Fruit fly (Drosophila melanogaster) whole organism, prepupa: ENCODE data around the gene CG31019.

Experiments
- Blimp-1 ChIP-seq: fragments of 200-800 bp; sonication (Bioruptor generic); optimal IDR thresholded peaks from 3 replicates; lab custom pipeline; 2017; ENCODE audit warnings: missing biosample characterization, missing genetic modification characterization, mild to moderate bottlenecking, moderate library complexity, missing genetic modification reagents
- CG10631 ChIP-seq: fragments of 200-800 bp; sonication (Bioruptor generic); optimal IDR thresholded peaks from 2 replicates; lab custom pipeline; 2016; ENCODE audit warnings: missing biosample characterization, missing genetic modification characterization
- CG10669 ChIP-seq: fragments of 200-800 bp; sonication (Bioruptor generic); optimal IDR thresholded peaks from 3 replicates; lab custom pipeline; 2018; ENCODE audit warnings: missing biosample characterization, mild to moderate bottlenecking, missing genetic modification characterization, moderate library complexity
- CG11294 ChIP-seq: fragments of 200-800 bp; sonication (Bioruptor generic); IDR thresholded peaks from 2 replicates; pipeline ENCODE4 v1.3.6; 2022; ENCODE audit warnings: missing biosample characterization, missing genetic modification characterization
- CG11762 ChIP-seq: fragments of 200-800 bp; sonication (Bioruptor generic); optimal IDR thresholded peaks from 3 replicates; lab custom pipeline; 2016; ENCODE audit warnings: missing biosample characterization, missing genetic modification characterization; ENCODE audit not compliant: insufficient read depth
- CG15336 ChIP-seq: fragments of 200-800 bp; sonication (Bioruptor generic); IDR thresholded peaks from 2 replicates; pipeline ENCODE4 v1.3.6; 2022; ENCODE audit warnings: missing biosample characterization, missing genetic modification characterization
- CG1621 ChIP-seq: fragments of 200-800 bp; sonication (Bioruptor generic); optimal IDR thresholded peaks from 3 replicates; lab custom pipeline; 2018; ENCODE audit warnings: missing biosample characterization, mild to moderate bottlenecking, missing genetic modification characterization
- CG16779 ChIP-seq: fragments of 200-800 bp; sonication (Bioruptor generic); optimal IDR thresholded peaks from 3 replicates; lab custom pipeline; 2017; ENCODE audit warnings: missing biosample characterization, mild to moderate bottlenecking, missing genetic modification characterization
- CG32006 ChIP-seq: fragments of 200-800 bp; sonication (Bioruptor generic); optimal IDR thresholded peaks from 3 replicates; lab custom pipeline; 2017; ENCODE audit warnings: missing biosample characterization, mild to moderate bottlenecking, missing genetic modification characterization
- CG6276 ChIP-seq: fragments of 200-800 bp; sonication (Bioruptor generic); optimal IDR thresholded peaks from 2 replicates; lab custom pipeline; 2017; ENCODE audit warnings: missing biosample characterization, mild to moderate bottlenecking, missing genetic modification characterization
- CG6792 ChIP-seq: fragments of 200-800 bp; sonication (Bioruptor generic); optimal IDR thresholded peaks from 3 replicates; lab custom pipeline; 2016; ENCODE audit warnings: missing biosample characterization, missing genetic modification characterization
- CG6808 ChIP-seq: fragments of 200-800 bp; sonication (Bioruptor generic); optimal IDR thresholded peaks from 3 replicates; lab custom pipeline; 2017; ENCODE audit warnings: missing biosample characterization, missing genetic modification characterization, mild to moderate bottlenecking, moderate library complexity, missing genetic modification reagents
- CG6854 ChIP-seq: fragments of 200-800 bp; sonication (Bioruptor generic); optimal IDR thresholded peaks from 2 replicates; lab custom pipeline; 2017; ENCODE audit warnings: missing biosample characterization, mild to moderate bottlenecking, missing genetic modification characterization
- CG7368 ChIP-seq: fragments of 200-800 bp; sonication (Bioruptor generic); optimal IDR thresholded peaks from 3 replicates; lab custom pipeline; 2016; ENCODE audit warnings: missing biosample characterization, missing genetic modification characterization
- CG8119 ChIP-seq: fragments of 200-800 bp; sonication (Bioruptor generic); IDR thresholded peaks from 3 replicates; pipeline ENCODE4 v1.3.6; 2022; ENCODE audit warnings: missing biosample characterization, missing genetic modification characterization
- CG9139 ChIP-seq: fragments of 200-800 bp; sonication (Bioruptor generic); optimal IDR thresholded peaks from 3 replicates; lab custom pipeline; 2017; ENCODE audit warnings: missing biosample characterization, mild to moderate bottlenecking, missing genetic modification characterization
- Eip75B ChIP-seq: fragments of 200-800 bp; sonication (Bioruptor generic); optimal IDR thresholded peaks from 3 replicates; lab custom pipeline; 2016; ENCODE audit warnings: missing biosample characterization, missing genetic modification characterization
- Eip78C ChIP-seq: fragments of 200-800 bp; sonication (Bioruptor generic); peaks from one replicate; lab custom pipeline; 2016; ENCODE audit warnings: missing biosample characterization, missing genetic modification characterization
- Eip93F ChIP-seq: fragments of 200-800 bp; sonication (Bioruptor generic); optimal IDR thresholded peaks from 2 replicates; lab custom pipeline; 2016; ENCODE audit warnings: missing biosample characterization, mild to moderate bottlenecking, missing genetic modification characterization
- Ets96B ChIP-seq: fragments of 200-800 bp; optimal IDR thresholded peaks from 2 replicates; lab custom pipeline; 2019; ENCODE audit warnings: missing biosample characterization, mild to moderate bottlenecking, missing genetic modification characterization, moderate library complexity
- Hr38 ChIP-seq: sonication (Bioruptor generic); optimal IDR thresholded peaks from 2 replicates; lab custom pipeline; 2016; ENCODE audit warnings: missing biosample characterization, missing genetic modification characterization
- Hr4 ChIP-seq: fragments of 200-800 bp; sonication (Bioruptor generic); optimal IDR thresholded peaks from 3 replicates; lab custom pipeline; 2016; ENCODE audit warnings: missing biosample characterization, missing genetic modification characterization
- Lpt ChIP-seq: fragments of 200-800 bp; sonication (Bioruptor generic); optimal IDR thresholded peaks from 3 replicates; lab custom pipeline; 2016; ENCODE audit warnings: missing biosample characterization, missing genetic modification characterization
- Met ChIP-seq: fragments of 200-800 bp; sonication (Bioruptor generic); optimal IDR thresholded peaks from 3 replicates; lab custom pipeline; 2016; ENCODE audit warnings: missing biosample characterization, missing genetic modification characterization
- Sox102F ChIP-seq: fragments of 200-800 bp; sonication (Bioruptor generic); optimal IDR thresholded peaks from 2 replicates; lab custom pipeline; 2016; ENCODE audit warnings: missing biosample characterization, mild to moderate bottlenecking, missing genetic modification characterization
- Sox14 ChIP-seq: fragments of 200-800 bp; sonication (Bioruptor generic); optimal IDR thresholded peaks from 3 replicates; lab custom pipeline; 2016; ENCODE audit warnings: missing biosample characterization, missing genetic modification characterization
- Sox15 ChIP-seq: fragments of 200-800 bp; sonication (Bioruptor generic); optimal IDR thresholded peaks from 3 replicates; lab custom pipeline; 2016; ENCODE audit warnings: missing biosample characterization, missing genetic modification characterization
- achi ChIP-seq: fragments of 200-800 bp; sonication (Bioruptor generic); optimal IDR thresholded peaks from 3 replicates; lab custom pipeline; 2016; ENCODE audit warnings: missing biosample characterization, missing genetic modification characterization
- cyc ChIP-seq: fragments of 200-800 bp; sonication (Bioruptor generic); optimal IDR thresholded peaks from 3 replicates; lab custom pipeline; 2016; ENCODE audit warnings: missing biosample characterization, missing genetic modification characterization
- dsx ChIP-seq: fragments of 200-800 bp; optimal IDR thresholded peaks from 3 replicates; lab custom pipeline; 2019; ENCODE audit warnings: missing biosample characterization, mild to moderate bottlenecking, missing genetic modification characterization, moderate library complexity; ENCODE audit not compliant: poor library complexity, severe bottlenecking
- fd59A ChIP-seq: fragments of 200-800 bp; sonication (Bioruptor generic); optimal IDR thresholded peaks from 2 replicates; lab custom pipeline; 2017; ENCODE audit warnings: missing biosample characterization, mild to moderate bottlenecking, missing genetic modification characterization, missing genetic modification reagents
- fd85E ChIP-seq: fragments of 200-800 bp; sonication (Bioruptor generic); optimal IDR thresholded peaks from 3 replicates; lab custom pipeline; 2016; ENCODE audit warnings: missing biosample characterization, missing genetic modification characterization
- fkh ChIP-seq: fragments of 200-800 bp; sonication (Bioruptor generic); optimal IDR thresholded peaks from 3 replicates; lab custom pipeline; 2017; ENCODE audit warnings: missing biosample characterization, mild to moderate bottlenecking, missing genetic modification characterization, moderate library complexity
- lz ChIP-seq: fragments of 200-800 bp; sonication (Bioruptor generic); optimal IDR thresholded peaks from 3 replicates; lab custom pipeline; 2016; ENCODE audit warnings: missing biosample characterization, missing genetic modification characterization
- pdm3 ChIP-seq: fragments of 200-800 bp; sonication (Bioruptor generic); optimal IDR thresholded peaks from 3 replicates; lab custom pipeline; 2016; ENCODE audit warnings: missing biosample characterization, missing genetic modification characterization
- salr ChIP-seq, 2 experiments: fragments of 200-800 bp; sonication (Bioruptor generic); optimal IDR thresholded peaks; 3 replicates each; lab custom pipeline; 2016 to 2018; ENCODE audit warnings: missing biosample characterization in 2 of 2, missing genetic modification characterization in 2 of 2, mild to moderate bottlenecking in 1 of 2
- spab ChIP-seq: fragments of 200-800 bp; sonication (Bioruptor generic); optimal IDR thresholded peaks from 2 replicates; lab custom pipeline; 2017; ENCODE audit warnings: missing biosample characterization, mild to moderate bottlenecking, missing genetic modification characterization, missing genetic modification reagents
- ss ChIP-seq, 2 experiments: fragments of 200-800 bp; sonication (Bioruptor generic); optimal IDR thresholded peaks; 2 replicates in 1 of 2; 3 replicates in 1 of 2; lab custom pipeline; 2017 to 2018; ENCODE audit warnings: mild to moderate bottlenecking in 2 of 2, missing biosample characterization in 2 of 2, missing genetic modification characterization in 2 of 2, moderate library complexity in 1 of 2
- vri ChIP-seq: fragments of 200-800 bp; sonication (Bioruptor generic); optimal IDR thresholded peaks from 3 replicates; lab custom pipeline; 2016; ENCODE audit warnings: missing biosample characterization, mild to moderate bottlenecking, missing genetic modification characterization

Gene CG31019

dm6 chr3R:30570554-30571141 lies 26.2 kb upstream of the CG31019 start (continued):
- TF ChIP-seq CG10631 (GFP tag; lab: Kevin White, UChicago) (peak; percentile 90), CG7368 (GFP tag; lab: Kevin White, UChicago) (peak; percentile 86), CG32006 (GFP tag; lab: Kevin White, UChicago) (peak; percentile 90), Eip75B (GFP tag; lab: Kevin White, UChicago) (peak; percentile 93), ss (GFP tag; optimal IDR thresholded peaks at IDR 0.05; lab: Kevin White, UChicago) (peak; percentile 57 to 72), CG10669 (GFP tag; lab: Kevin White, UChicago) (peak; percentile 89), Eip93F (peak; percentile 75), Sox15 (peak; percentile 81), Hr4 (GFP tag; lab: Kevin White, UChicago) (peak; percentile 86), lz (GFP tag; lab: Kevin White, UChicago) (peak; percentile 93), CG8119 (GFP tag; lab: Robert Waterston, UW) (peak; percentile 92), CG6276 (peak; percentile 80), fd85E (GFP tag; lab: Kevin White, UChicago) (peak; percentile 69), CG1621 (tag; lab: Kevin White, UChicago) (peak; percentile 91), Lpt (GFP tag; lab: Kevin White, UChicago) (peak; percentile 86), CG6854 (GFP tag; lab: Kevin White, UChicago) (peak; percentile 81), CG15336 (peak; percentile 92), vri (GFP tag; lab: Kevin White, UChicago) (peak; percentile 88), spab (GFP tag; lab: Kevin White, UChicago) (peak; percentile 83), CG11762 (GFP tag; lab: Kevin White, UChicago) (peak; percentile 81), achi (peak; percentile 90)

dm6 chr3R:30579129-30579528 lies 17.7 kb upstream of the CG31019 start, which contains the start of gene CG9702:
CG9702 (plus strand) TSS chr3R:30579429.
- TF ChIP-seq fkh (GFP tag; lab: Kevin White, UChicago) (peak; percentile 37), Sox102F (GFP tag; lab: Kevin White, UChicago) (no peak)

dm6 chr3R:30583542-30583941 lies 13.3 kb upstream of the CG31019 start, which contains the start of gene Rpt6R:
Rpt6R (minus strand) TSS chr3R:30583697.
- TF ChIP-seq cyc (no peak), Ets96B (tag; lab: Kevin White, UChicago) (no peak), spab (GFP tag; lab: Kevin White, UChicago) (no peak), CG9139 (GFP tag; lab: Kevin White, UChicago) (no peak), pdm3 (GFP tag; lab: Kevin White, UChicago) (no peak), CG6792 (no peak), Sox102F (GFP tag; lab: Kevin White, UChicago) (no peak), Blimp-1 (no peak), Met (GFP tag; lab: Kevin White, UChicago) (no peak), fd59A (GFP tag; lab: Kevin White, UChicago) (no peak), dsx (GFP tag; lab: Kevin White, UChicago) (no peak), salr (GFP tag; optimal IDR thresholded peaks at IDR 0.05; lab: Kevin White, UChicago) (no peak), Sox14 (no peak), fd85E (GFP tag; lab: Kevin White, UChicago) (no peak), CG6808 (GFP tag; lab: Kevin White, UChicago) (no peak), CG16779 (no peak), CG11294 (GFP tag; lab: Robert Waterston, UW) (no peak), Eip78C (no peak), Hr38 (GFP tag; lab: Kevin White, UChicago) (no peak)
- TF ChIP-seq, all 60 proteins: peak for 0
